Worm (Caenorhabditis elegans): Measurements from ENCODE around the gene glb-25.

Gene glb-25

DNA sequence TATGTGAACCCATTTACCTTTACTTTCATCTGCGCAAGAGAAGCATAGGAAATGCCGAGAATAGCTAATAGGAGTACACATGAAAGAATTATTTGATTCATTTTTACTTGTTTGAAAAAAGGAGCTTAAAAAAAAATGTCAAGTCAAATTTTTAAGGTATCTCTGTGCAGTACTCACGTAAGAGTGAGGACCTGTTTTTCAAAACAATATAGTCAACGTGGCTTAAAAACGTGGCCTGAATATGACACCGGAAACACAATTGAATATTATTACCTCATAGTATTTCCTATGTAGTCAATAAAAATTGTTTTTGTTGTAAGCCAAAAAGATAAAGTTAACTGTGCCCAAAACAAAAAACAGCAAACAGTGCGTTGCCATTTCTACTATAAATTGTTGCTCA is 18.0 kb upstream of the glb-25 start, which contains the start of gene Y32G9A.12:
Gene Y32G9A.12, minus strand, starts transcription at position 101 of the 400 bp plus-strand sequence.
- TF ChIP-seq tbx-11 (GFP tag; IDR thresholded peaks at IDR 0.05), result no peak
- no peak for TF ChIP-seq hmg-4 (GFP tag; optimal IDR thresholded peaks at IDR 0.05)
- TF ChIP-seq tbx-37 (GFP tag; conservative IDR thresholded peaks at IDR 0.05), result no peak
- TF ChIP-seq hnd-1 (tag; optimal IDR thresholded peaks at IDR 0.05), result no peak
- no peak for TF ChIP-seq scrt-1 (GFP tag; IDR thresholded peaks at IDR 0.05)
- TF ChIP-seq pes-1 (GFP tag; IDR thresholded peaks at IDR 0.05), result no peak
- no peak for TF ChIP-seq ama-1 (optimal IDR thresholded peaks at IDR 0.05)
- TF ChIP-seq ceh-13 (GFP tag; optimal IDR thresholded peaks at IDR 0.05), result no peak
- no peak for TF ChIP-seq B0310.2 (tag; optimal IDR thresholded peaks at IDR 0.05)
- no peak for TF ChIP-seq ets-7 (tag; optimal IDR thresholded peaks at IDR 0.05)
- TF ChIP-seq aly-1 (tag; optimal IDR thresholded peaks at IDR 0.05), result no peak
- no peak for TF ChIP-seq sea-1 (GFP tag; conservative IDR thresholded peaks at IDR 0.05)
- TF ChIP-seq hmbx-1 (tag; optimal IDR thresholded peaks at IDR 0.05), result no peak
- no peak for TF ChIP-seq ceh-36 (tag; optimal IDR thresholded peaks at IDR 0.05)
- no peak for TF ChIP-seq tra-4 (tag; optimal IDR thresholded peaks at IDR 0.05)
- TF ChIP-seq F13C5.2 (tag; optimal IDR thresholded peaks at IDR 0.05), result no peak
- no peak for TF ChIP-seq flt-1 (GFP tag; IDR thresholded peaks at IDR 0.05)

- TF ChIP-seq hmg-4 (GFP tag; optimal IDR thresholded peaks at IDR 0.05) (no peak), aly-1 (tag; optimal IDR thresholded peaks at IDR 0.05) (no peak), pes-1 (GFP tag; IDR thresholded peaks at IDR 0.05) (no peak), B0310.2 (tag; optimal IDR thresholded peaks at IDR 0.05) (no peak), F13C5.2 (tag; optimal IDR thresholded peaks at IDR 0.05) (no peak), ceh-13 (GFP tag; optimal IDR thresholded peaks at IDR 0.05) (no peak), ceh-36 (tag; optimal IDR thresholded peaks at IDR 0.05) (no peak), tbx-11 (GFP tag; IDR thresholded peaks at IDR 0.05) (no peak), ama-1 (optimal IDR thresholded peaks at IDR 0.05) (no peak), tra-4 (tag; optimal IDR thresholded peaks at IDR 0.05) (no peak), ets-7 (tag; optimal IDR thresholded peaks at IDR 0.05) (no peak), scrt-1 (GFP tag; IDR thresholded peaks at IDR 0.05) (no peak), hnd-1 (tag; optimal IDR thresholded peaks at IDR 0.05) (no peak), tbx-37 (GFP tag; conservative IDR thresholded peaks at IDR 0.05) (no peak), flt-1 (GFP tag; IDR thresholded peaks at IDR 0.05) (no peak), sea-1 (GFP tag; conservative IDR thresholded peaks at IDR 0.05) (no peak)
Measured at ce11 chrV:1921321-1921720, 16.7 kb upstream of the glb-25 start, which contains the start of gene gst-37. TSS of gene gst-37 (plus strand) at chrV:1921621.

- TF ChIP-seq ets-7 (tag; optimal IDR thresholded peaks at IDR 0.05) (no peak), tbx-11 (GFP tag; IDR thresholded peaks at IDR 0.05) (no peak), hnd-1 (tag; optimal IDR thresholded peaks at IDR 0.05) (no peak), tbx-37 (GFP tag; conservative IDR thresholded peaks at IDR 0.05) (no peak), flt-1 (GFP tag; IDR thresholded peaks at IDR 0.05) (no peak), scrt-1 (GFP tag; IDR thresholded peaks at IDR 0.05) (no peak), ama-1 (optimal IDR thresholded peaks at IDR 0.05) (no peak), hmbx-1 (tag; optimal IDR thresholded peaks at IDR 0.05) (no peak)
Measured at ce11 chrV:1925487-1925886, 12.6 kb upstream of the glb-25 start, which contains the start of gene T06A1.1. TSS of gene T06A1.1 (minus strand) at chrV:1925587.

- TF ChIP-seq pes-1 (GFP tag; IDR thresholded peaks at IDR 0.05) (no peak), aly-1 (tag; optimal IDR thresholded peaks at IDR 0.05) (no peak), flt-1 (GFP tag; IDR thresholded peaks at IDR 0.05) (no peak), ceh-13 (GFP tag; optimal IDR thresholded peaks at IDR 0.05) (no peak), tbx-11 (GFP tag; IDR thresholded peaks at IDR 0.05) (no peak), ama-1 (optimal IDR thresholded peaks at IDR 0.05) (no peak), F13C5.2 (tag; optimal IDR thresholded peaks at IDR 0.05) (no peak), ets-7 (tag; optimal IDR thresholded peaks at IDR 0.05) (no peak), sea-1 (GFP tag; conservative IDR thresholded peaks at IDR 0.05) (no peak), tbx-37 (GFP tag; conservative IDR thresholded peaks at IDR 0.05) (no peak), hnd-1 (tag; optimal IDR thresholded peaks at IDR 0.05) (no peak), ceh-36 (tag; optimal IDR thresholded peaks at IDR 0.05) (no peak), hmg-4 (GFP tag; optimal IDR thresholded peaks at IDR 0.05) (no peak), B0310.2 (tag; optimal IDR thresholded peaks at IDR 0.05) (no peak), hmbx-1 (tag; optimal IDR thresholded peaks at IDR 0.05) (no peak)
Measured at ce11 chrV:1927015-1927414, 11.0 kb upstream of the glb-25 start, which contains the start of gene T06A1.5. TSS of gene T06A1.5 (plus strand) at chrV:1927223.

DNA sequence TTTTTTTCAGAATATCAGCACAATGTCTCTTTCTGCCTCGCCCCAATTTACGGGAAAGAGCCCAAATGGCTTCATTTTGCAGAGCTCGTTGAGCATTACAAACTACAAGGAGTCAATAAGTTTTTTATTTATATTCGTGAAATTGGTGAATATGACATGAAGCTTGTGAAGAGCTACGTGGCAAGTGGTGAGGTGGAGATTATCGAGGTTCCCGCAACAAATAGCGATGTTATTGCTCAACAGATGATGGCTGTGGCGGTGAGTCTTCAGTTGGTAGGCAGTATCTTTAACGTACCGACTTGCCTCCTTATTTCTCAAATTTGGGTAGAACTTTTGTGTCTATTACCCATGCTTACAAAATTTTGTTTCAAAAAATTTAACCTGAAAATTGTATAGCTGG is 9.6 kb upstream of the glb-25 start:
- TF ChIP-seq tbx-11 (GFP tag; IDR thresholded peaks at IDR 0.05) (no peak), F13C5.2 (tag; optimal IDR thresholded peaks at IDR 0.05) (no peak), ama-1 (optimal IDR thresholded peaks at IDR 0.05) (no peak), scrt-1 (GFP tag; IDR thresholded peaks at IDR 0.05) (no peak), aly-1 (tag; optimal IDR thresholded peaks at IDR 0.05) (no peak), ceh-36 (tag; optimal IDR thresholded peaks at IDR 0.05) (no peak), ceh-13 (GFP tag; optimal IDR thresholded peaks at IDR 0.05) (no peak), B0310.2 (tag; optimal IDR thresholded peaks at IDR 0.05) (no peak), sea-1 (GFP tag; conservative IDR thresholded peaks at IDR 0.05) (no peak), hmg-4 (GFP tag; optimal IDR thresholded peaks at IDR 0.05) (no peak), ets-7 (tag; optimal IDR thresholded peaks at IDR 0.05) (no peak)

- no peak for TF ChIP-seq hnd-1 (tag; optimal IDR thresholded peaks at IDR 0.05)
- TF ChIP-seq ceh-36 (tag; optimal IDR thresholded peaks at IDR 0.05), result no peak
- TF ChIP-seq ceh-13 (GFP tag; optimal IDR thresholded peaks at IDR 0.05), result no peak
- TF ChIP-seq sea-1 (GFP tag; conservative IDR thresholded peaks at IDR 0.05), result no peak
- TF ChIP-seq ama-1 (optimal IDR thresholded peaks at IDR 0.05), result no peak
- no peak for TF ChIP-seq tra-4 (tag; optimal IDR thresholded peaks at IDR 0.05)
- TF ChIP-seq hmbx-1 (tag; optimal IDR thresholded peaks at IDR 0.05), result no peak
- no peak for TF ChIP-seq scrt-1 (GFP tag; IDR thresholded peaks at IDR 0.05)
- TF ChIP-seq ets-7 (tag; optimal IDR thresholded peaks at IDR 0.05), result no peak
- no peak for TF ChIP-seq hmg-4 (GFP tag; optimal IDR thresholded peaks at IDR 0.05)
- TF ChIP-seq B0310.2 (tag; optimal IDR thresholded peaks at IDR 0.05), result no peak
- no peak for TF ChIP-seq tbx-37 (GFP tag; conservative IDR thresholded peaks at IDR 0.05)
Measured at ce11 chrV:1935494-1935893, 2.6 kb upstream of the glb-25 start.

ce11 chrV:1940472-1941221 is 2.6 kb downstream of the glb-25 start:
- TF ChIP-seq hnd-1 (tag; optimal IDR thresholded peaks at IDR 0.05) (no peak), F13C5.2 (tag; optimal IDR thresholded peaks at IDR 0.05) (no peak), B0310.2 (tag; optimal IDR thresholded peaks at IDR 0.05) (no peak), pes-1 (GFP tag; IDR thresholded peaks at IDR 0.05) (no peak), sea-1 (GFP tag; conservative IDR thresholded peaks at IDR 0.05) (no peak), flt-1 (GFP tag; IDR thresholded peaks at IDR 0.05) (no peak), tra-4 (tag; optimal IDR thresholded peaks at IDR 0.05) (no peak), scrt-1 (GFP tag; IDR thresholded peaks at IDR 0.05) (no peak), tbx-37 (GFP tag; conservative IDR thresholded peaks at IDR 0.05) (no peak), ama-1 (optimal IDR thresholded peaks at IDR 0.05) (no peak), aly-1 (tag; optimal IDR thresholded peaks at IDR 0.05) (no peak), ets-7 (tag; optimal IDR thresholded peaks at IDR 0.05) (no peak), tbx-11 (GFP tag; IDR thresholded peaks at IDR 0.05) (no peak), ceh-13 (GFP tag; optimal IDR thresholded peaks at IDR 0.05) (no peak), hmbx-1 (tag; optimal IDR thresholded peaks at IDR 0.05) (no peak), ceh-36 (tag; optimal IDR thresholded peaks at IDR 0.05) (no peak), hmg-4 (GFP tag; optimal IDR thresholded peaks at IDR 0.05) (no peak)

All from whole organism, early embryonic.